Fruit fly (Drosophila melanogaster): ENCODE data around the gene mbf1.

The mbf1 gene

DNA sequence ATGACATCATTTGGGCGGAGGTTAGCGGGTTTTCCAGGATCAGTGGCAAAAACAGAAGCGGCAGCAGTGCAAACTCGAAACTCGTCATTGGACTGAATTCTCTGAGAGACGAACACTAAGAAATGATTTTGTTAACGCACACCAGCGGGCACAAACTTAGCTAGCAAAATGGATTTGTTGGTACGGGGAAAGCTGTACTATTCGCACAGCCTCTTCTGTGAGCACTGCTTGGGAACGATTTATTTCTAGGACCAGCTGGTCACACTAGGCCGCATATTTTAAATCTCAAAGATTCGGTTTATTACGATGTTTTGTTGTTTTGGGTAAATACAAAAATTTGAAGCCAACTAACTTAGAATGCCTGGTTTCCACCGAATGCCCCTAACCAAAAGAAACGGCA is 34.9 kb downstream of the mbf1 start, which contains the start of gene CG4098 (continued):
- TF ChIP-seq bbx (GFP tag; IDR thresholded peaks at IDR 0.05; ENCODE audit: partially characterized antibody) (peak; percentile 23; the same call in 1 of the 2 replicates), Chrac-16 (GFP tag; optimal IDR thresholded peaks at IDR 0.05) (peak; percentile 51), p53 (GFP tag; optimal IDR thresholded peaks at IDR 0.05) (no peak), CG11723 (GFP tag; optimal IDR thresholded peaks at IDR 0.05) (no peak), eyg (GFP tag; optimal IDR thresholded peaks at IDR 0.05) (peak; percentile 19), zfh1 (GFP tag; IDR thresholded peaks at IDR 0.05) (peak; percentile 81), ind (GFP tag; optimal IDR thresholded peaks at IDR 0.05) (peak; percentile 75), Lpt (GFP tag; optimal IDR thresholded peaks at IDR 0.05) (no peak), ac (GFP tag; optimal IDR thresholded peaks at IDR 0.05) (no peak), sob (GFP tag; IDR thresholded peaks at IDR 0.05) (peak; percentile 82), CG3407 (GFP tag; optimal IDR thresholded peaks at IDR 0.05) (no peak), CG8924 (tag; optimal IDR thresholded peaks at IDR 0.05) (peak; percentile 1), Med (GFP tag) (peak; percentile 96), Mrtf (GFP tag; IDR thresholded peaks at IDR 0.05) (peak; percentile 58; the same call in 1 of the 3 replicates), CG18764 (GFP tag; optimal IDR thresholded peaks at IDR 0.05) (no peak), Dad (GFP tag; optimal IDR thresholded peaks at IDR 0.05) (no peak), CG9876 (GFP tag; optimal IDR thresholded peaks at IDR 0.05) (peak; percentile 26), en (GFP tag; optimal IDR thresholded peaks at IDR 0.05) (no peak), zen2 (GFP tag; IDR thresholded peaks at IDR 0.05; ENCODE audit: partially characterized antibody) (no peak), CG4328 (GFP tag; optimal IDR thresholded peaks at IDR 0.05) (no peak), btn (GFP tag; optimal IDR thresholded peaks at IDR 0.05) (peak; percentile 2), CG11560 (tag; IDR thresholded peaks at IDR 0.05) (no peak), jigr1 (GFP tag; IDR thresholded peaks at IDR 0.05) (no peak), ATbp (GFP tag; optimal IDR thresholded peaks at IDR 0.05) (peak; percentile 31), CG32772 (GFP tag; IDR thresholded peaks at IDR 0.05) (0 out of 2 replicates have a peak, but pooled peaks have one; percentile 24), emc (GFP tag; optimal IDR thresholded peaks at IDR 0.05) (no peak), Lim3 (GFP tag; IDR thresholded peaks at IDR 0.05) (no peak), Antp (GFP tag; optimal IDR thresholded peaks at IDR 0.05) (peak; percentile 83), Hr39 (optimal IDR thresholded peaks at IDR 0.05) (no peak), tap (tag; optimal IDR thresholded peaks at IDR 0.05) (peak; percentile 18), Gsc (GFP tag; IDR thresholded peaks at IDR 0.05) (no peak), CG30403 (GFP tag; optimal IDR thresholded peaks at IDR 0.05) (peak; percentile 64), CG34376 (GFP tag; optimal IDR thresholded peaks at IDR 0.05) (peak; percentile 47), B-H2 (GFP tag; optimal IDR thresholded peaks at IDR 0.05) (peak; percentile 40), Hsf (GFP tag; optimal IDR thresholded peaks at IDR 0.05) (peak; percentile 52), CG6175 (GFP tag; IDR thresholded peaks at IDR 0.05) (0 out of 3 replicates have a peak, but pooled peaks have one; percentile 30), ash1 (GFP tag; optimal IDR thresholded peaks at IDR 0.05) (peak; percentile 25), tll (GFP tag; optimal IDR thresholded peaks at IDR 0.05) (no peak), chinmo (GFP tag; IDR thresholded peaks at IDR 0.05; ENCODE audit: partially characterized antibody) (no peak), NK7.1 (GFP tag; optimal IDR thresholded peaks at IDR 0.05) (no peak), knrl (GFP tag; IDR thresholded peaks at IDR 0.05; ENCODE audit: partially characterized antibody) (0 out of 3 replicates have a peak, but pooled peaks have one; percentile 21), kay (GFP tag; optimal IDR thresholded peaks at IDR 0.05) (peak; percentile 2), lab (GFP tag; optimal IDR thresholded peaks at IDR 0.05) (peak; percentile 67), CG6813 (GFP tag; optimal IDR thresholded peaks at IDR 0.05) (no peak), CG10147 (GFP tag; optimal IDR thresholded peaks at IDR 0.05) (peak; percentile 13), sd (tag; optimal IDR thresholded peaks at IDR 0.05) (peak; percentile 37), grau (tag; optimal IDR thresholded peaks at IDR 0.05) (peak; percentile 59), crc (GFP tag; optimal IDR thresholded peaks at IDR 0.05) (peak; percentile 44), Bteb2 (GFP tag; optimal IDR thresholded peaks at IDR 0.05) (no peak), CG10431 (GFP tag; optimal IDR thresholded peaks at IDR 0.05) (no peak), Fer2 (tag; optimal IDR thresholded peaks at IDR 0.05) (peak; percentile 9)

All from whole organism, embryonic.